Fruit fly (Drosophila melanogaster) whole organism, embryonic: Measurements from ENCODE around the gene HP1c.

Experiments
- Abd-B ChIP-seq: fragments of 200-800 bp; sonication (Bioruptor generic); optimal IDR thresholded peaks from 2 replicates; lab custom pipeline; 2018; ENCODE audit warnings: missing biosample characterization, mild to moderate bottlenecking, missing genetic modification characterization, moderate library complexity
- Atf-2 ChIP-seq: fragments of 200-800 bp; sonication (Bioruptor generic); optimal IDR thresholded peaks from 2 replicates; lab custom pipeline; 2016; ENCODE audit warnings: missing biosample characterization, missing genetic modification characterization
- Blimp-1 ChIP-seq: fragments of 200-800 bp; sonication (Bioruptor generic); optimal IDR thresholded peaks from 3 replicates; lab custom pipeline; 2018; ENCODE audit warnings: missing biosample characterization, missing genetic modification characterization, mild to moderate bottlenecking, moderate library complexity, missing genetic modification reagents
- CG10209 ChIP-seq: fragments of 200-800 bp; sonication (Bioruptor generic); optimal IDR thresholded peaks from 3 replicates; lab custom pipeline; 2017; ENCODE audit warnings: missing biosample characterization, mild to moderate bottlenecking, missing genetic modification characterization, missing genetic modification reagents
- CG11723 ChIP-seq: fragments of 200-800 bp; sonication (Bioruptor generic); optimal IDR thresholded peaks from 2 replicates; lab custom pipeline; 2017; ENCODE audit warnings: missing biosample characterization, mild to moderate bottlenecking, missing genetic modification characterization
- CG14441 ChIP-seq: fragments of 200-800 bp; sonication (Bioruptor generic); IDR thresholded peaks from 2 replicates; pipeline ENCODE4 v1.3.6; 2022; ENCODE audit warnings: missing biosample characterization, missing genetic modification characterization
- CG15696 ChIP-seq: fragments of 200-800 bp; sonication (Bioruptor generic); optimal IDR thresholded peaks from 2 replicates; lab custom pipeline; 2019; ENCODE audit warnings: missing biosample characterization, mild to moderate bottlenecking, missing genetic modification characterization, moderate library complexity
- CG16779 ChIP-seq: fragments of 200-800 bp; sonication (Bioruptor generic); IDR thresholded peaks from 2 replicates; pipeline ENCODE4 v1.3.6; 2022; ENCODE audit warnings: missing biosample characterization, missing genetic modification characterization
- CG17359 ChIP-seq: fragments of 200-800 bp; sonication (Bioruptor generic); optimal IDR thresholded peaks from 3 replicates; lab custom pipeline; 2018; ENCODE audit warnings: missing biosample characterization, mild to moderate bottlenecking, missing genetic modification characterization, moderate library complexity
- CG18619 ChIP-seq: fragments of 200-800 bp; sonication (Bioruptor generic); optimal IDR thresholded peaks from 3 replicates; lab custom pipeline; 2017; ENCODE audit warnings: missing biosample characterization, mild to moderate bottlenecking, missing genetic modification characterization
- CG2202 ChIP-seq: fragments of 200-800 bp; sonication (Bioruptor generic); optimal IDR thresholded peaks from 2 replicates; lab custom pipeline; 2018; ENCODE audit warnings: missing biosample characterization, mild to moderate bottlenecking, missing genetic modification characterization
- CG2712 ChIP-seq: fragments of 200-800 bp; optimal IDR thresholded peaks from 3 replicates; lab custom pipeline; 2019; ENCODE audit warnings: missing biosample characterization, mild to moderate bottlenecking, missing genetic modification characterization, moderate library complexity
- CG33557 ChIP-seq: fragments of 200-800 bp; sonication (Bioruptor generic); optimal IDR thresholded peaks from 2 replicates; lab custom pipeline; 2019; ENCODE audit warnings: missing biosample characterization, mild to moderate bottlenecking, missing genetic modification characterization, moderate library complexity
- CG4730 ChIP-seq: fragments of 200-800 bp; sonication (Bioruptor generic); IDR thresholded peaks from 2 replicates; pipeline ENCODE4 v1.3.6; 2022; ENCODE audit warnings: missing biosample characterization, missing genetic modification characterization
- CG5953 ChIP-seq: fragments of 200-800 bp; sonication (Bioruptor generic); IDR thresholded peaks from 2 replicates; pipeline ENCODE4 v1.3.6; 2022; ENCODE audit warnings: missing biosample characterization, missing genetic modification characterization
- CG6683 ChIP-seq: fragments of 200-800 bp; sonication (Bioruptor generic); optimal IDR thresholded peaks from 2 replicates; lab custom pipeline; 2017; ENCODE audit warnings: missing biosample characterization, mild to moderate bottlenecking, missing genetic modification characterization, missing genetic modification reagents
- CG6813 ChIP-seq: fragments of 200-800 bp; sonication (Bioruptor generic); optimal IDR thresholded peaks from 2 replicates; lab custom pipeline; 2017; ENCODE audit warnings: missing biosample characterization, missing genetic modification characterization, mild to moderate bottlenecking, moderate library complexity, missing genetic modification reagents
- CG7928 ChIP-seq: fragments of 200-800 bp; sonication (Bioruptor generic); optimal IDR thresholded peaks from 2 replicates; lab custom pipeline; 2017; ENCODE audit warnings: missing biosample characterization, mild to moderate bottlenecking, missing genetic modification characterization
- CG9817 ChIP-seq: fragments of 200-800 bp; sonication (Bioruptor generic); optimal IDR thresholded peaks from 2 replicates; lab custom pipeline; 2018; ENCODE audit warnings: missing biosample characterization, mild to moderate bottlenecking, missing genetic modification characterization, moderate library complexity
- CrebB ChIP-seq: fragments of 200-800 bp; sonication (Bioruptor generic); optimal IDR thresholded peaks from 3 replicates; lab custom pipeline; 2018; ENCODE audit warnings: missing biosample characterization, mild to moderate bottlenecking, missing genetic modification characterization
- D19A ChIP-seq: fragments of 200-800 bp; optimal IDR thresholded peaks from 3 replicates; lab custom pipeline; 2019; ENCODE audit warnings: missing biosample characterization, mild to moderate bottlenecking, missing genetic modification characterization, moderate library complexity
- Dbx ChIP-seq: fragments of 200-800 bp; sonication (Bioruptor generic); IDR thresholded peaks from 3 replicates; pipeline ENCODE4 v1.3.6; 2022; ENCODE audit warnings: missing biosample characterization, missing genetic modification characterization
- Dip3 ChIP-seq: fragments of 200-800 bp; sonication (Bioruptor generic); optimal IDR thresholded peaks from 3 replicates; lab custom pipeline; 2016; ENCODE audit warnings: missing biosample characterization, missing genetic modification characterization
- Doc3 ChIP-seq: fragments of 200-800 bp; sonication (Bioruptor generic); IDR thresholded peaks from 3 replicates; pipeline ENCODE4 v1.3.6; 2022; ENCODE audit warnings: missing biosample characterization, missing genetic modification characterization; ENCODE audit not compliant: partially characterized antibody
- Dp ChIP-seq: fragments of 200-800 bp; sonication (Bioruptor generic); optimal IDR thresholded peaks from 2 replicates; lab custom pipeline; 2018; ENCODE audit warnings: missing biosample characterization, mild to moderate bottlenecking, missing genetic modification characterization, moderate library complexity
- Hmx ChIP-seq: fragments of 200-800 bp; sonication (Bioruptor generic); optimal IDR thresholded peaks from 2 replicates; lab custom pipeline; 2016; ENCODE audit warnings: missing biosample characterization, missing genetic modification characterization
- Rx ChIP-seq: fragments of 200-800 bp; sonication (Bioruptor generic); IDR thresholded peaks from 2 replicates; pipeline ENCODE4 v1.3.6; 2022; ENCODE audit warnings: missing biosample characterization, missing genetic modification characterization
- YL-1 ChIP-seq: fragments of 200-800 bp; sonication (Bioruptor generic); optimal IDR thresholded peaks from 3 replicates; lab custom pipeline; 2017; ENCODE audit warnings: missing biosample characterization, mild to moderate bottlenecking, missing genetic modification characterization
- al ChIP-seq: fragments of 200-800 bp; sonication (Bioruptor generic); IDR thresholded peaks from 2 replicates; pipeline ENCODE4 v1.3.6; 2022; ENCODE audit warnings: missing biosample characterization, missing genetic modification characterization
- ara ChIP-seq: fragments of 200-800 bp; sonication (Bioruptor generic); IDR thresholded peaks from 2 replicates; pipeline ENCODE4 v1.3.6; 2022; ENCODE audit warnings: missing biosample characterization, missing genetic modification characterization
- ase ChIP-seq: fragments of 200-800 bp; sonication (Bioruptor generic); IDR thresholded peaks from 3 replicates; pipeline ENCODE4 v1.3.6; 2022; ENCODE audit warnings: missing biosample characterization, missing genetic modification characterization
- ash1 ChIP-seq: fragments of 200-800 bp; sonication (Bioruptor generic); optimal IDR thresholded peaks from 2 replicates; lab custom pipeline; 2018; ENCODE audit warnings: missing biosample characterization, mild to moderate bottlenecking, missing genetic modification characterization
- cad ChIP-seq: fragments of >200 bp; optimal IDR thresholded peaks from 2 replicates; lab custom pipeline; 2017; ENCODE audit warnings: missing biosample characterization, missing genetic modification characterization
- chinmo ChIP-seq: fragments of 200-800 bp; sonication (Bioruptor generic); IDR thresholded peaks from 4 replicates; pipeline ENCODE4 v1.3.6; 2022; ENCODE audit warnings: missing biosample characterization, missing genetic modification characterization; ENCODE audit not compliant: partially characterized antibody
- dati ChIP-seq: fragments of 200-800 bp; sonication (Bioruptor generic); IDR thresholded peaks from 2 replicates; pipeline ENCODE4 v1.3.6; 2022; ENCODE audit warnings: missing biosample characterization, missing genetic modification characterization
- dysf ChIP-seq: fragments of 200-800 bp; sonication (Bioruptor generic); IDR thresholded peaks from 3 replicates; pipeline ENCODE4 v1.3.6; 2022; ENCODE audit warnings: missing biosample characterization, missing genetic modification characterization
- grau ChIP-seq: fragments of 200-800 bp; optimal IDR thresholded peaks from 3 replicates; lab custom pipeline; 2019; ENCODE audit warnings: missing biosample characterization, mild to moderate bottlenecking, missing genetic modification characterization, moderate library complexity
- gt ChIP-seq: fragments of 200-800 bp; sonication (Bioruptor generic); IDR thresholded peaks from 2 replicates; pipeline ENCODE4 v1.3.6; 2022; ENCODE audit warnings: missing biosample characterization, missing genetic modification characterization
- jing ChIP-seq: fragments of 200-800 bp; sonication (Bioruptor generic); optimal IDR thresholded peaks from 2 replicates; lab custom pipeline; 2018; ENCODE audit warnings: missing biosample characterization, mild to moderate bottlenecking, missing genetic modification characterization
- lab ChIP-seq: fragments of 200-800 bp; sonication (Bioruptor generic); optimal IDR thresholded peaks from 3 replicates; lab custom pipeline; 2017; ENCODE audit warnings: missing biosample characterization, missing genetic modification characterization, mild to moderate bottlenecking, moderate library complexity, missing genetic modification reagents
- luna ChIP-seq: fragments of 200-800 bp; sonication (Bioruptor generic); optimal IDR thresholded peaks from 2 replicates; lab custom pipeline; 2016; ENCODE audit warnings: missing biosample characterization, missing genetic modification characterization
- org-1 ChIP-seq: fragments of 200-800 bp; sonication (Bioruptor generic); optimal IDR thresholded peaks from 2 replicates; lab custom pipeline; 2017; ENCODE audit warnings: missing biosample characterization, missing genetic modification characterization
- otp ChIP-seq: fragments of 200-800 bp; sonication (Bioruptor generic); IDR thresholded peaks from 3 replicates; pipeline ENCODE4, ENCODE4 v1.3.6; 2022; ENCODE audit warnings: missing biosample characterization, missing genetic modification characterization
- pan ChIP-seq, 4 experiments: fragments of >200 bp in 3 of 4; fragments of 200-800 bp in 1 of 4; sonication (Bioruptor generic) in 1 of 4; optimal IDR thresholded peaks in 3 of 4; IDR thresholded peaks in 1 of 4; 2 replicates each; pipeline versions ENCODE4 v1.3.6 to Lab custom; 2017 to 2022; ENCODE audit warnings: missing biosample characterization in 2 of 4, missing genetic modification characterization in 2 of 4, mixed read lengths in 1 of 4
- phol ChIP-seq: fragments of 200-800 bp; sonication (Bioruptor generic); optimal IDR thresholded peaks from 3 replicates; lab custom pipeline; 2018; ENCODE audit warnings: missing biosample characterization, mild to moderate bottlenecking, missing genetic modification characterization, moderate library complexity
- sens ChIP-seq: fragments of 200-800 bp; sonication (Bioruptor generic); peaks from one replicate; lab custom pipeline; 2016; ENCODE audit warnings: missing biosample characterization, missing genetic modification characterization
- zfh2 ChIP-seq: fragments of 200-800 bp; sonication (Bioruptor generic); optimal IDR thresholded peaks from 2 replicates; lab custom pipeline; 2016; ENCODE audit warnings: missing biosample characterization, missing genetic modification characterization

HP1c gene

dm6 chr3R:22753895-22754774 lies 8.7 kb downstream of the HP1c start (continued):
- TF ChIP-seq CG4730 (GFP tag; lab: Robert Waterston, UW) (peak; percentile 27), CG10209 (GFP tag; lab: Kevin White, UChicago) (peak; percentile 61), Hmx (peak; percentile 38), zfh2 (GFP tag; lab: Kevin White, UChicago) (peak; percentile 58), gt (GFP tag; lab: Robert Waterston, UW) (no peak), dati (GFP tag; lab: Robert Waterston, UW) (no peak), luna (GFP tag; lab: Kevin White, UChicago) (no peak), Doc3 (GFP tag; lab: Robert Waterston, UW) (no peak), CG2202 (tag; lab: Kevin White, UChicago) (no peak), CG15696 (no peak), CrebB (tag; lab: Kevin White, UChicago) (peak; percentile 11), sens (peak; percentile 92), Blimp-1 (peak; percentile 51), D19A (tag; lab: Kevin White, UChicago) (peak; percentile 92), Dp (no peak), CG7928 (no peak), ase (GFP tag; lab: Robert Waterston, UW) (peak; percentile 35; the same call in 2 of the 3 replicates), CG16779 (peak; percentile 54; the same call in 1 of the 2 replicates), YL-1 (GFP tag; lab: Kevin White, UChicago) (no peak), Dbx (GFP tag; lab: Robert Waterston, UW) (peak; percentile 78), CG6813 (peak; percentile 51), grau (peak; percentile 72), otp (GFP tag; lab: Robert Waterston, UW) (peak; percentile 36; the same call in 1 of the 3 replicates), ash1 (GFP tag; lab: Kevin White, UChicago) (no peak), al (GFP tag; lab: Robert Waterston, UW) (peak; percentile 17; the same call in 1 of the 2 replicates), jing (GFP tag; lab: Kevin White, UChicago) (peak; percentile 31), CG9817 (tag; lab: Kevin White, UChicago) (peak; percentile 41), cad (GFP tag; lab: Kevin White, UChicago) (no peak), CG17359 (tag; lab: Kevin White, UChicago) (peak; percentile 67), chinmo (GFP tag; lab: Robert Waterston, UW) (peak; percentile 89; the same call in 2 of the 4 replicates), CG18619 (peak; percentile 76), dysf (GFP tag; lab: Robert Waterston, UW) (peak; percentile 68), CG6683 (GFP tag; lab: Kevin White, UChicago) (no peak), CG2712 (tag; lab: Kevin White, UChicago) (peak; percentile 56), org-1 (GFP tag; lab: Kevin White, UChicago) (peak; percentile 47), phol (tag; lab: Kevin White, UChicago) (peak; percentile 74), ara (peak; percentile 39; the same call in 1 of the 2 replicates), lab (GFP tag; lab: Kevin White, UChicago) (peak; percentile 44), CG11723 (GFP tag; lab: Kevin White, UChicago) (peak; percentile 46), CG33557 (GFP tag; lab: Kevin White, UChicago) (no peak), Abd-B (GFP tag; lab: Kevin White, UChicago) (peak; percentile 33), pan (optimal IDR thresholded peaks at IDR 0.05; lab: Kevin White, UChicago) (no peak), pan (GFP tag; optimal IDR thresholded peaks at IDR 0.05 in 1 of 2, IDR thresholded peaks at IDR 0.05 in 1 of 2) (peak in 1 of 2 experiments; percentile 51), Atf-2 (GFP tag; lab: Kevin White, UChicago) (peak; percentile 55), Rx (GFP tag; lab: Robert Waterston, UW) (peak; percentile 57), CG5953 (0 out of 2 replicates have a peak, but pooled peaks have one; percentile 4), CG14441 (GFP tag; lab: Robert Waterston, UW) (peak; percentile 62), Dip3 (GFP tag; lab: Kevin White, UChicago) (peak; percentile 3)
